Worm (Caenorhabditis elegans) whole organism, L3 larva: ENCODE data around the gene best-18.

ENCODE experiments used
- snpc-4 ChIP-seq: fragments of 150-350 bp; optimal IDR thresholded peaks from 2 replicates; lab custom pipeline; 2014; ENCODE audit warnings: missing biosample characterization, missing genetic modification characterization
- ztf-11 ChIP-seq: fragments of 150-350 bp; optimal IDR thresholded peaks from 2 replicates; lab custom pipeline; 2014; ENCODE audit warnings: missing biosample characterization, missing genetic modification characterization

- TF ChIP-seq snpc-4 (no peak), ztf-11 (tag; lab: Kevin White, UChicago) (no peak)
Measured at ce11 chrIII:10261256-10261655, 49.1 kb downstream of the best-18 start.
